Fruit fly (Drosophila melanogaster) whole organism: Measurements from ENCODE around the gene CG7387.
"Not testable (repeated sequence)": the region's sequence is repeated elsewhere in the genome, so short reads cannot be mapped to it uniquely, and the experiment has no call there.

Experiments
- CG8478 ChIP-seq: fragments of >200 bp; optimal IDR thresholded peaks from 2 replicates; lab custom pipeline; 2018; ENCODE audit warnings: inconsistent platforms
- Dll ChIP-seq: fragments of >200 bp; optimal IDR thresholded peaks from 2 replicates; lab custom pipeline; 2017
- EcR ChIP-seq, 2 experiments: fragments of >200 bp; optimal IDR thresholded peaks; 2 replicates each; lab custom pipeline; 2017; ENCODE audit warnings: missing biosample characterization in 2 of 2, missing genetic modification characterization in 2 of 2, missing genetic modification reagents in 2 of 2
- pan ChIP-seq: fragments of >200 bp; optimal IDR thresholded peaks from 2 replicates; lab custom pipeline; 2017
- psq ChIP-seq: fragments of >200 bp; optimal IDR thresholded peaks from 2 replicates; lab custom pipeline; 2017
- usp ChIP-seq: fragments of >200 bp; optimal IDR thresholded peaks from 2 replicates; lab custom pipeline; 2017; ENCODE audit warnings: missing biosample characterization, missing genetic modification characterization, mixed read lengths

Gene CG7387

DNA sequence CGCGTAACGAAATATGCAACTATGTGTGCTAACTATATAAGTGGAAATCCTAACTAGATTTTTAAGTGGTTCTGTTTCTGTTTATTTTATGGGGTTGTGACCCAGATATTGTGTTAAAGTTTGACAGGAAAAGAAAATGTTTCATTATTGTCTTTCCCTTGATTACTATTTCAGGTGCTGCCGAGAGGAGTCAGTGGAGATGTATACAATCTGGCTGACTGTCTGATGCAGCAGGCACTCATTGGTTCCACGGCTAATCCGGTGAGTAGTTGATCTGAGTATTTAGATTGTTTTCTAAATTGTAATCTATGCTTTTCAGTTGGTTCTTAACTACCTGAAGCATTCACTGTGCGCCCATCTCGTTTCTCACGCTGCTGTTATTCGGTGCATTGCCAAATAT is at the start of gene CG7387:
TSS of gene CG7387 (minus strand) at position 101 of the 400 bp plus-strand sequence.
- TF ChIP-seq psq (lab: Kevin White, UChicago) (no peak), CG8478 (no peak), usp (GFP tag; lab: Kevin White, UChicago) (no peak), pan (lab: Kevin White, UChicago) (no peak), Dll (lab: Kevin White, UChicago) (no peak), EcR (GFP tag; optimal IDR thresholded peaks at IDR 0.05; lab: Kevin White, UChicago) (no peak)

- TF ChIP-seq psq (lab: Kevin White, UChicago): no peak
- no peak for TF ChIP-seq pan (lab: Kevin White, UChicago)
- TF ChIP-seq usp (GFP tag; lab: Kevin White, UChicago): no peak
- no peak for TF ChIP-seq EcR (GFP tag; optimal IDR thresholded peaks at IDR 0.05; lab: Kevin White, UChicago)
- TF ChIP-seq CG8478: no peak
- no peak for TF ChIP-seq Dll (lab: Kevin White, UChicago)
Observed at dm6 chr3L:8240932-8241331, 48.0 kb upstream of the CG7387 start.

dm6 chr3L:8240501-8240900 is 47.6 kb upstream of the CG7387 start, which contains the start of gene CG7213:
Gene CG7213, minus strand, starts transcription at chr3L:8240601.
- TF ChIP-seq Dll (lab: Kevin White, UChicago): no peak
- no peak for TF ChIP-seq EcR (GFP tag; optimal IDR thresholded peaks at IDR 0.05; lab: Kevin White, UChicago)
- no peak for TF ChIP-seq pan (lab: Kevin White, UChicago)

DNA sequence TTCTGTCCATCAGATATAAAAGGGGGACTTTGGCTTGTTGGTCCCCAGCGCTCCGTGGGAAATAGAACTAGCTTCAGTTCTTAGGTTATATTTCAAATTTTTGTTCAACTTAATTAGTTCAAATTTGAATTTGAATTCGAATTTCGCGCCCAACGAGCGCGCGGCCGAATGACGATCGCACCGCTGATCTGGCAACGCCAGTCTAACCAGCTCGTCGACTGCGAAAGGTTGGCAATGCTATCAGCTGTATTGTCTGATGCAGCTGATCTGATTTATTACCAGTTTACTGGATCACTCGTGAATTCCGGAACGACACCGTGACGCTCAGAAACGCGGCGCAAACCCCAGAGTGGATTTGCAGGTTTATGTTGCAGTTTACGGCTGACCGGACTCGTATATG is 45.4 kb upstream of the CG7387 start, which contains the start of gene Dscam4:
TSS of gene Dscam4 (plus strand) at position 301 of the 400 bp plus-strand sequence.
- TF ChIP-seq CG8478; usp (GFP tag; lab: Kevin White, UChicago); pan (lab: Kevin White, UChicago): not testable (repeated sequence)

DNA sequence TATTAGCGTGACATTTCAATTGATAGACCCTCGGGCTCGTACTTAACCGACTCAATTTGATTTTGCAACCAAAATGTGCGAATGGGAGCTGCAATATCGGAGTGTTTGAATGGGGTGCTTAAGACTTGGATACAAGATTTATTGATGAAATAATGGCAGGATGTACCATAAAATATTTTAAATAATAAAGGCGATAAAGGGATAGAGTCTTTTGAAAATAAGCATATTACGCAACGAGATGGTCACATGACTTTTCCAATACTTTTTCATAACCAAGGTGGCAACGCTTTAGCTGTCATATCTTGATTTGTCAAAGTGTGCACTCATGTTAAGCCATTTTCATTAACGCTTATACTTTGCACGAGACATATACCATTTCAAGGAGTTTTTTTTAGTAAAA is 36.0 kb upstream of the CG7387 start, which contains the start of gene eIF4E3:
TSS of gene eIF4E3 (plus strand) at position 301 of the 400 bp plus-strand sequence.
- TF ChIP-seq usp (GFP tag; lab: Kevin White, UChicago) (no peak), pan (lab: Kevin White, UChicago) (no peak), EcR (GFP tag; optimal IDR thresholded peaks at IDR 0.05; lab: Kevin White, UChicago) (no peak), Dll (lab: Kevin White, UChicago) (no peak), psq (lab: Kevin White, UChicago) (no peak), CG8478 (no peak)

- no peak for TF ChIP-seq pan (lab: Kevin White, UChicago)
- TF ChIP-seq EcR (GFP tag; optimal IDR thresholded peaks at IDR 0.05; lab: Kevin White, UChicago): no peak
- no peak for TF ChIP-seq psq (lab: Kevin White, UChicago)
- TF ChIP-seq usp (GFP tag; lab: Kevin White, UChicago): no peak
- TF ChIP-seq CG8478: no peak
- no peak for TF ChIP-seq Dll (lab: Kevin White, UChicago)
Observed at dm6 chr3L:8221835-8222234, 28.9 kb upstream of the CG7387 start, which contains the start of gene CG13678. Gene CG13678, plus strand, starts transcription at chr3L:8222141.

DNA sequence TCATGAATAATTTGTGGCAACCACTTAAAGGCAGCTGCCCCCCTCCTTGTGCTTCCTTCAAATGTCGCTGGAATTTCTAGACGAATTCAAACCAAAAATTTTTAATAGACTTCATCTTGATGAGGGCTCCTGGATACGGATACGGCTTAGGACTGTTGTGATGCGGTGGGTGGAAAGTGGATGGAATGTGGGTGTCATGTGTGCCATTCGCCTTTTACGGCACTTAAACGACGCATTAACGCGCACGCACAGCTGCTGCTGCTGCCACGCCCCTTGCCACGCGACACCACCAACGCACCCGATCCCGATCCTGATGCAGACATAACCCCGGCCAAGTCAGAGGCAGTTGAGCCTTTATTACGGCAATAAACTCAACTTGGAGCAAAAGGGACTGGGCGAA is 26.8 kb upstream of the CG7387 start:
- no peak for TF ChIP-seq CG8478
- no peak for TF ChIP-seq usp (GFP tag; lab: Kevin White, UChicago)
- TF ChIP-seq Dll (lab: Kevin White, UChicago): no peak
- TF ChIP-seq pan (lab: Kevin White, UChicago): no peak
- no peak for TF ChIP-seq psq (lab: Kevin White, UChicago)
- TF ChIP-seq EcR (GFP tag; optimal IDR thresholded peaks at IDR 0.05; lab: Kevin White, UChicago): no peak

DNA sequence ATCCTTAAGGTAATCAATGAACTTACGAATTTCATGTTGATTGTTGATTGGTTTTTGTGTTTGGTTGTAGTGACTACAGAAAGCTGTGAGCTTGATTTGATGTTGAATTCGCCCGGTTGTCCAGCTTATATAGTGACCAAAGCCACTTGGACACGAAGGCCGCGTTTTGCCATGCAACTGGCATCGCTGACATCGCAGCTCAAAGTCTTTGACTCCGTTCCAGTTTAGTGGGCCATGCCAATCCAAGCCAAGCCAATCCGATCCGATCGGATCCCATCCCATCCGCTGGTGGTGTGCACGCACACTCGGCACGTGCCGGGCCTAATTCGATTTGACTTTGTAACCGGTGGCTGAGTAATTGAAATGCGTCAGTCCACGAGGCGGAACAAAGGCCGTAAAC is 26.0 kb upstream of the CG7387 start, which contains the start of gene CG13674:
TSS of gene CG13674 (minus strand) at position 101 of the 400 bp plus-strand sequence.
- TF ChIP-seq EcR (GFP tag; optimal IDR thresholded peaks at IDR 0.05; lab: Kevin White, UChicago) (no peak), pan (lab: Kevin White, UChicago) (no peak), usp (GFP tag; lab: Kevin White, UChicago) (no peak), Dll (lab: Kevin White, UChicago) (no peak), CG8478 (no peak), psq (lab: Kevin White, UChicago) (no peak)

- no peak for TF ChIP-seq Dll (lab: Kevin White, UChicago)
- TF ChIP-seq EcR (GFP tag; optimal IDR thresholded peaks at IDR 0.05; lab: Kevin White, UChicago): no peak
- TF ChIP-seq pan (lab: Kevin White, UChicago): no peak
- no peak for TF ChIP-seq CG8478
- no peak for TF ChIP-seq usp (GFP tag; lab: Kevin White, UChicago)
- TF ChIP-seq psq (lab: Kevin White, UChicago): no peak
Observed at dm6 chr3L:8214980-8215379, 22.1 kb upstream of the CG7387 start, which contains the start of gene CG8012. Gene CG8012, plus strand, starts transcription at chr3L:8215280.

dm6 chr3L:8211590-8211989 is 18.7 kb upstream of the CG7387 start, which contains the start of gene CG8006:
Gene CG8006, plus strand, starts transcription at chr3L:8211890.
- TF ChIP-seq CG8478 (no peak), EcR (GFP tag; optimal IDR thresholded peaks at IDR 0.05; lab: Kevin White, UChicago) (no peak), pan (lab: Kevin White, UChicago) (no peak), Dll (lab: Kevin White, UChicago) (no peak), psq (lab: Kevin White, UChicago) (no peak), usp (GFP tag; lab: Kevin White, UChicago) (no peak)

DNA sequence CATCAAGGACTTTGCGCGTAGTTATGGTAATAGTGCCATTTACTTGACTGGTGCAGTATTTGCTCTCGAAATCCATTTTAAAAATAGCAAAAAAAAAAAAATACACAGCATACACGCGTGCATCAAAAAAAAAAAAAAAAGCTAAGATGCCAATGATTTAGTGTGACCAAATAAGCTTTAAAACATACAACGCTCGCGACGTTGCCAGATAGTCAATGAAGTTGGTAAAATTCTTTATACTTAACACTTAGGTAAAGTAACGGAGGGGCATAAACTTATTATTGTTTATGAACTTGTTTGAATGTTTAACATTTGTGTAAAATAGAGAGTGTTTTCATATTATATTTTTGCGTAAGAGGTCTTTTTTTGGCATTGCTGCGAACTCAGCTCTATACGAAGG is 17.7 kb upstream of the CG7387 start, which contains the start of gene tut:
TSS of gene tut (minus strand) at position 148 of the 400 bp plus-strand sequence.
- TF ChIP-seq pan (lab: Kevin White, UChicago) (no peak), CG8478 (no peak), psq (lab: Kevin White, UChicago) (no peak), EcR (GFP tag; optimal IDR thresholded peaks at IDR 0.05; lab: Kevin White, UChicago) (no peak), Dll (lab: Kevin White, UChicago) (no peak), usp (GFP tag; lab: Kevin White, UChicago) (no peak)

- no peak for TF ChIP-seq psq (lab: Kevin White, UChicago)
- no peak for TF ChIP-seq usp (GFP tag; lab: Kevin White, UChicago)
- no peak for TF ChIP-seq EcR (GFP tag; optimal IDR thresholded peaks at IDR 0.05; lab: Kevin White, UChicago)
- TF ChIP-seq Dll (lab: Kevin White, UChicago): no peak
- TF ChIP-seq CG8478: no peak
- TF ChIP-seq pan (lab: Kevin White, UChicago): no peak
Observed at dm6 chr3L:8202317-8202842, 9.5 kb upstream of the CG7387 start, which contains the start of the genes CG7366 and CG13679. Gene CG7366, minus strand, starts transcription at chr3L:8202417. Gene CG13679, plus strand, starts transcription at chr3L:8202792.
